Fruit fly (Drosophila melanogaster) whole organism: ENCODE data around the gene CG31229.

Source experiments
- CG8478 ChIP-seq: fragments of >200 bp; optimal IDR thresholded peaks from 2 replicates; lab custom pipeline; 2018; ENCODE audit warnings: inconsistent platforms
- Dll ChIP-seq: fragments of >200 bp; optimal IDR thresholded peaks from 2 replicates; lab custom pipeline; 2017
- EcR ChIP-seq, 2 experiments: fragments of >200 bp; optimal IDR thresholded peaks; 2 replicates each; lab custom pipeline; 2017; ENCODE audit warnings: missing biosample characterization in 2 of 2, missing genetic modification characterization in 2 of 2, missing genetic modification reagents in 2 of 2
- pan ChIP-seq: fragments of >200 bp; optimal IDR thresholded peaks from 2 replicates; lab custom pipeline; 2017
- psq ChIP-seq: fragments of >200 bp; optimal IDR thresholded peaks from 2 replicates; lab custom pipeline; 2017
- usp ChIP-seq: fragments of >200 bp; optimal IDR thresholded peaks from 2 replicates; lab custom pipeline; 2017; ENCODE audit warnings: missing biosample characterization, missing genetic modification characterization, mixed read lengths

The CG31229 gene

DNA sequence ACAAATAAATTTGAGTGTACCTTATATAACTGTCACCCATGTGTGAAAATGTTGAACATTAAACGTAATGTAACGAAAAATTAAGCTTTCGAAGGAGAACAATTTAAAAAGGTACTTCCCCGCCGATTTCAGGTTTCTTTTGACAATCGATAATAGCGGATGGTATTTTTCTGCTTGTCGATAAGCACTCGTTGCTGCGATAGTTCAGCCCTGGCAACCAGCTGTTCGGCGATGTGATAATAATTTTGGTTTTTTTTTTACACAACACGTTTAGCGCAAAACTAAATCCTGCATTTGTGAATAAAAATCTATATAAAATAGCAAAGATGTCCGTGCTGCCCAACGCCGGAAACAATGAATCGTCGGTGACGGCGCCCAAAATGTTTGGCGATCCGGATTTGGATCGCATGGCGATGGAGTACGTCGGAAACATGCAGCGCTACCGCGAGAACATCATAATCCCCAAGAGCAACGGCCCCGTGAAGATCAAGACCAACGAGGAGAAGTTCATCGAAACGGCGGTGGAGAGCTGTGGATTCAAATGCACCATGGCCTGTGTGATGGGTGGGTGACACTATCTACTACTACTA lies at the start of gene CG31229:
CG31229 (plus strand) TSS at position 194 of the 590 bp plus-strand sequence.
- TF ChIP-seq psq (lab: Kevin White, UChicago): no peak
- no peak for TF ChIP-seq EcR (GFP tag; optimal IDR thresholded peaks at IDR 0.05; lab: Kevin White, UChicago)
- no peak for TF ChIP-seq CG8478 (lab: Kevin White, UChicago)
- TF ChIP-seq usp (GFP tag; lab: Kevin White, UChicago): no peak
- no peak for TF ChIP-seq pan (lab: Kevin White, UChicago)
- no peak for TF ChIP-seq Dll (lab: Kevin White, UChicago)

DNA sequence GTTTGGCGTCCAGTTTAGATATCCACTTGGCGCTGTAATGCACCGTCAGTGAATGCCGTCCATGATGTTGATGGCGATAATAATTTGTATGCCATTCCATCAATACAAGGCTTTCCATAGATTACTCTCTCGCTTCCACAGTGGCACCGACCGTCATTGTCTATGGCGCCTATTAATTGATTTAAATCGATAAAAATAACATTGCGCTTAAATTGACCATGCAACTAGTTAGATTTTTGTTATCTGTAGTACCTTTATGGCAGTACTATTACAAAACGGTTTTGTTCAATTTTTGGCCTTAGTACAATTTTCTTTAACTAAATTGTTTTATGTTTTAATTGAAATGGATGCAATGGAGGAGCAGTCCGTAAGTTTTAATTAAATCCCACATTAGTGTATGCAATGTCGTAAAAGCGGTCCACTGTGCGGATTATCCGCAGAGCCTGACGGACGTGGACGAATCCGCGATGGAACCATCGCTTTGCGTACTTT lies 48.2 kb upstream of the CG31229 start:
- no peak for TF ChIP-seq usp (GFP tag; lab: Kevin White, UChicago)
- no peak for TF ChIP-seq psq (lab: Kevin White, UChicago)
- no peak for TF ChIP-seq EcR (GFP tag; optimal IDR thresholded peaks at IDR 0.05; lab: Kevin White, UChicago)
- TF ChIP-seq Dll (lab: Kevin White, UChicago): no peak
- no peak for TF ChIP-seq pan (lab: Kevin White, UChicago)
- no peak for TF ChIP-seq CG8478 (lab: Kevin White, UChicago)

DNA sequence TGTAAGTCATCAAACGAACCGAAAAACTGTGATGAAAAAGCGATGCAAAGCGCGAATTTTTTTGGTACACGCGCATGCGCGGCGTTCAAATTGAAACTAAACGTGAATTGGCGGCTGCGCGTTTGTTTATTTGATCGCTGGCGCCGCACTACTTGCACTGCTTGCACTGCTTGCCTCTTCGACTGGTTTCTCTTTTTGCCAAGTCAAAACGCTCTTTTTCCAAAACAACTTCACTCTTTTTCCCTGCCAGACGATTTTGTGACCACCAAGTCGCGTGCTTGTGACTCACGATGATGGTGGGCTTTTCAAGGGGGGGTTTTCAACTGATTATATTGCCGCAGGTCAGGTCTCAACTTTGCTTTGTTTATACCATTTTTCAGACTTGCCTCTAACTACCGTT lies 46.4 kb upstream of the CG31229 start, which contains the start of gene CG14304:
CG14304 (minus strand) TSS at position 98 of the 400 bp plus-strand sequence.
- TF ChIP-seq usp (GFP tag; lab: Kevin White, UChicago) (no peak), Dll (lab: Kevin White, UChicago) (no peak), CG8478 (lab: Kevin White, UChicago) (no peak), EcR (GFP tag; optimal IDR thresholded peaks at IDR 0.05; lab: Kevin White, UChicago) (no peak), pan (lab: Kevin White, UChicago) (no peak), psq (lab: Kevin White, UChicago) (no peak)

DNA sequence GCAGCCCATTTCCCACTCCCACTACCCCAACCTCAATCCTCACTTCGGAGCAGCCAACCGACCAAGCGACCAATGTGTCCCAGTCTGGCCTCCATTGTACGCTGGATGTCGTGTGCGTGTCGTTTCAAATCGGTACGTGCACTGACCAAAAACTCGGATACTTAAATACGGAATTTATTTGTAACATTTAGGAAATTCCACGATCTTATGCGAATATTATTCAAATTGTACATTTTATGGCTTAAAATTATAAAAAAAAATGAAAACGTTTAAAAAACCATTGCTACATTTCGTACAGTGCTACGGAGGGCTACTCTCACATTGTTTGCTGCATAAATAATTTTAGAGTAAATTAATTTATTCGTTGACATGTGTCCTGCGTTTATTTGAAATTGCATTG lies 43.1 kb upstream of the CG31229 start:
- no peak for TF ChIP-seq CG8478 (lab: Kevin White, UChicago)
- TF ChIP-seq Dll (lab: Kevin White, UChicago): no peak
- TF ChIP-seq EcR (GFP tag; optimal IDR thresholded peaks at IDR 0.05; lab: Kevin White, UChicago): no peak
- no peak for TF ChIP-seq pan (lab: Kevin White, UChicago)
- TF ChIP-seq usp (GFP tag; lab: Kevin White, UChicago): no peak
- no peak for TF ChIP-seq psq (lab: Kevin White, UChicago)

DNA sequence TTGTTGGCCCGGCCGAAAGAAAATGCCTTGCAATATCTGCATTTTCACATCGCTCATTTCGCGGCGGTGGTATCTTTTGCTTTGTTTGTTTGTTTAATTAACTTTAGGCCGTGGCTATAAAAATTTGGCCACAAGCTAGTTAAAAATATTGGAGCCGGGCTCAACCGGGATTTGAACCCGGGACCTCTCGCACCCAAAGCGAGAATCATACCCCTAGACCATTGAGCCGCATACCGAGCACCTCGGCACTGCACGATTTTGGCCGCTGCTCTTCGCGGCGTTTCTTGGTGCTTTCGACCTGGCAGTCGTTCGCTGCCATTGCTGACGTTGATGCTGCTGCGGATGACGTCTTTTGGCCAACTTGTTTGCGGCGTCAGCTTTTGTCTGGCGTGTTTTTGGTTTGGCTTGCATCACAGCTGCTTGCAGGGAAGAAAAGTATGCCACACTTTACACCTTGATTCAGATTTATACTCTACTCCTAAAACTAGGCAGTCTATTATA lies 39.3 kb upstream of the CG31229 start:
- TF ChIP-seq psq (lab: Kevin White, UChicago) (no peak), EcR (GFP tag; optimal IDR thresholded peaks at IDR 0.05; lab: Kevin White, UChicago) (no peak), usp (GFP tag; lab: Kevin White, UChicago) (no peak), CG8478 (lab: Kevin White, UChicago) (no peak)

DNA sequence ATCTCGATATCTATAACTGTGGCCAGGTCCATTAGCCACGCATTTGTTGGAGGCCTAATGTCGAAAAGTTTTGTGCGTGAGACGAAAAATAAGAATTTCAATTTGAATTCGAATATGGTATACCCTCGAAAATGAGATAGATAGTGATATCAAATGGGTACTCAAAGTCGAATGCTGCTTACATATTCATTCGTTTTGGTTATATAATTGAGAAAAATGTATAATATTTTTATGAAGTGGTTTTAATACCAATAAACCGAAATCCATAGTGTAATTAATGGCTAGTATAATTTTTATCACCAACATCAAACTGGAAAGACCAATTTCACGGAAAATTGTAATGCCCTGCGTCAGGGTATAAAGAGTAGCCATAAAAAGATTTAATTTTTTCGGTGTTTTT lies 34.6 kb upstream of the CG31229 start:
- no peak for TF ChIP-seq psq (lab: Kevin White, UChicago)
- no peak for TF ChIP-seq Dll (lab: Kevin White, UChicago)
- TF ChIP-seq EcR (GFP tag; optimal IDR thresholded peaks at IDR 0.05; lab: Kevin White, UChicago): no peak
- no peak for TF ChIP-seq CG8478 (lab: Kevin White, UChicago)
- TF ChIP-seq usp (GFP tag; lab: Kevin White, UChicago): no peak
- TF ChIP-seq pan (lab: Kevin White, UChicago): no peak

DNA sequence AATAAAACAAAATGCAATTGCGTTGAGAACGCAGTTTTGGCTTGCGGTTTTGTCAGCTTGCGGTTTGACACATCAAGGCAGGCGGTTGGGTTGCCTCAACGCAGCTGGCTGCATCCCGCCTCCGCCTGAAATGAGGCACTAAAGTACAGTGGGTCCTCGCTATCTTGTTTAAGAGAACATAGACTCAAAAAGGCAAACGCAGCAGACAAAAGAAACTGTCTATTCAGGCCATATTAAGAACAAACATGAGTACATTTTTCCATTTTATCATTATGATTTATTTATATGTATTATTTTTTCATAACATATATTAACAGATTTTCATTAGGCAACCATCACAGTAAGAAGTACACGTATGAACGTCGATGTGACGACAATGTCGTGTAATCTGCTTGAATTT lies 28.0 kb upstream of the CG31229 start:
- TF ChIP-seq CG8478 (lab: Kevin White, UChicago) (no peak), Dll (lab: Kevin White, UChicago) (no peak), usp (GFP tag; lab: Kevin White, UChicago) (no peak), EcR (GFP tag; optimal IDR thresholded peaks at IDR 0.05; lab: Kevin White, UChicago) (no peak), psq (lab: Kevin White, UChicago) (no peak), pan (lab: Kevin White, UChicago) (no peak)

DNA sequence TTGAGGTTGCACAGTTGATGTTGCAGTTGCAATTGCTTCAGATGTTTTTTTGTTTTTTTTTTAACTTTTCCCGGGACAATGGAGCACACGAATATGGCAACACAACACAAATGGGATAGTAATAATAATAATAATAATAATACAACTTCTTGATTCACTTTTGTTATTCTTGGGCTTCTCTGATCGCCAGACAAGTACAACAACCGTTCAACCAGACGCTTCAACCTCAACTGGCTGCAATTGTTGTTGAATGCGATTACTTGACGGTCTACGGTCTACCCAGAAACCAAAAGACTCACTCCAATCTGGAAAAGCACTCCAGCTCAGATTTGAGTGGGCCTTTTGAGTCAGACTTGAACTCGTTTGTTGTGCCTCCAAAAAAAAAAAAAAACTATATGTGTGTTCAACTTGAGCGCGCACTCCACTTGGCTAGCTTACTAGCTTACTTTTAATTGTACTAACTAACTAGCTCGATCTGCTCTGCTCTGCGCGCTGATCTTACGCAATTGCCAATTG lies 26.4 kb upstream of the CG31229 start, which contains the start of gene CG14301:
CG14301 (minus strand) TSS at position 216 of the 516 bp plus-strand sequence.
- no peak for TF ChIP-seq psq (lab: Kevin White, UChicago)
- TF ChIP-seq pan (lab: Kevin White, UChicago): no peak
- TF ChIP-seq EcR (GFP tag; optimal IDR thresholded peaks at IDR 0.05; lab: Kevin White, UChicago): no peak
- no peak for TF ChIP-seq usp (GFP tag; lab: Kevin White, UChicago)
- no peak for TF ChIP-seq Dll (lab: Kevin White, UChicago)
- no peak for TF ChIP-seq CG8478 (lab: Kevin White, UChicago)

DNA sequence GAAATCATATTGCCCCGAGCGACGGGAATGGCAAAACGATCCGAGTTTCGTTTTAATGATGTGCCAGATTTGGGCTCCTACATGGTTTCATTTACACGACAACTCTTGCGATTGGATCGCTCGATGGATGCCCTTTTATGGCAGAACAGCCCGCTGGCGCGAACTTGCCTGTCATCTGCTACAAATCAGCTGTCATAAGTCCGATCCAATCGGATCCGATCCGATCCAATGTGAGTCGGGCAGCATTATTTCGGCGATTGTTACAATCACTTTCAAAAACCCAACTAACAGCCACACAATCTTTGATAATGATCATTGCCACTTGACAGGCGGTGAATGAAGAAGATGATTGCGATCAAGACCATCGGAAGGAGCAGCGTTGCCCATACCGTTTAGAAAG lies 24.0 kb upstream of the CG31229 start:
- no peak for TF ChIP-seq psq (lab: Kevin White, UChicago)
- no peak for TF ChIP-seq usp (GFP tag; lab: Kevin White, UChicago)
- TF ChIP-seq CG8478 (lab: Kevin White, UChicago): no peak
- TF ChIP-seq Dll (lab: Kevin White, UChicago): no peak
- no peak for TF ChIP-seq pan (lab: Kevin White, UChicago)
- no peak for TF ChIP-seq EcR (GFP tag; optimal IDR thresholded peaks at IDR 0.05; lab: Kevin White, UChicago)

DNA sequence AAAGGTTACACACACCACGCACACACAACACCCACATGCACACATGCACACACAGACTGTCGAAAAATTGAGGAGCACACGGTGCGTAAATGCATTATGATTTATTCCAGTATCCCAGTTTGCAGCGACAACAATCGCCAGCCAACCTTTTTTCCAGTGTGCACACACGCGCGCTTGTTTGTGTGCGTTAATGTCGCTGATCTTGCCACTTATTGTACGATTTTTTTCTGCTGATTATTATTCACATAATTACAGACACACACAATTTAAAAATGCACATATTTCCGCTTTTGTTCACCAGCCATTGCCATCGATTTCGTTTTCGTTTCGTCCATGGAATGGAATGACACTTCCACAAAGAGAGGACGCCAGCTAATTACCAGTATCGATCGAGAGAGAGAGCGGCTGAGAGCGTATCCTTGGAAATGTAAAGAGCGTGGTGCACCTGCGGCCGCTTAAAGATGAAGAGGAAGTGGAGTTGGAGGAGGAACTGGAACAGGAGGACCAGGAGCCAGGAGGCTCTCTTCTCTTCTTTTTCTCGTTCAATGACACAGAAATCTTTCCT lies 9.2 kb upstream of the CG31229 start:
- no peak for TF ChIP-seq CG8478 (lab: Kevin White, UChicago)
- TF ChIP-seq Dll (lab: Kevin White, UChicago): peak; percentile 61
- TF ChIP-seq usp (GFP tag; lab: Kevin White, UChicago): no peak
